Worm (Caenorhabditis elegans) whole organism, L3 larva: ENCODE data around the gene rps-4.

Experiments
- R02D3.7 ChIP-seq: fragments of 150-350 bp; optimal IDR thresholded peaks from 2 replicates; lab custom pipeline; 2014; ENCODE audit warnings: missing biosample characterization, missing genetic modification characterization
- ZK546.5 ChIP-seq: sonication (generic microtip); optimal IDR thresholded peaks from 2 replicates; lab custom pipeline; 2017; ENCODE audit warnings: missing biosample characterization, missing genetic modification characterization
- ama-1 ChIP-seq: fragments of 150-350 bp; optimal IDR thresholded peaks from 2 replicates; lab custom pipeline; 2018
- ceh-16 ChIP-seq: sonication (generic microtip); optimal IDR thresholded peaks from 2 replicates; lab custom pipeline; 2017; ENCODE audit warnings: missing biosample characterization, missing genetic modification characterization
- ceh-28 ChIP-seq: fragments of 150-350 bp; optimal IDR thresholded peaks from 2 replicates; lab custom pipeline; 2014; ENCODE audit warnings: missing biosample characterization, missing genetic modification reagents, missing genetic modification characterization
- ceh-82 ChIP-seq: fragments of 150-350 bp; optimal IDR thresholded peaks from 2 replicates; lab custom pipeline; 2014; ENCODE audit warnings: missing biosample characterization, missing genetic modification characterization
- ceh-9 ChIP-seq: sonication (generic microtip); optimal IDR thresholded peaks from 2 replicates; lab custom pipeline; 2018; ENCODE audit warnings: missing biosample characterization, missing genetic modification characterization
- daf-12 ChIP-seq: fragments of 150-350 bp; optimal IDR thresholded peaks from 2 replicates; lab custom pipeline; 2014; ENCODE audit warnings: missing biosample characterization, missing genetic modification reagents, missing genetic modification characterization
- egl-27 ChIP-seq: sonication (generic microtip); optimal IDR thresholded peaks from 4 replicates; lab custom pipeline; 2017; ENCODE audit warnings: missing biosample characterization, missing genetic modification reagents, missing genetic modification characterization
- egl-5 ChIP-seq: fragments of 150-350 bp; optimal IDR thresholded peaks from 2 replicates; lab custom pipeline; 2017; ENCODE audit warnings: missing biosample characterization, missing genetic modification reagents, missing genetic modification characterization, inconsistent platforms
- elt-2 ChIP-seq: sonication (generic microtip); optimal IDR thresholded peaks from 2 replicates; lab custom pipeline; 2016; ENCODE audit warnings: missing genetic modification reagents, mild to moderate bottlenecking, missing genetic modification characterization, missing compliant biosample characterization
- elt-3 ChIP-seq, 3 experiments: fragments of 150-350 bp in 1 of 3; sonication (generic microtip) in 2 of 3; optimal IDR thresholded peaks; 2 replicates in 2 of 3; 4 replicates in 1 of 3; lab custom pipeline; 2014 to 2017; ENCODE audit warnings: missing biosample characterization in 3 of 3, missing genetic modification characterization in 3 of 3
- eor-1 ChIP-seq, 2 experiments: fragments of 150-350 bp; optimal IDR thresholded peaks; 2 replicates each; lab custom pipeline; 2014 to 2018; ENCODE audit warnings: missing biosample characterization in 2 of 2, missing genetic modification characterization in 2 of 2
- fkh-10 ChIP-seq: sonication (generic microtip); optimal IDR thresholded peaks from 2 replicates; lab custom pipeline; 2017; ENCODE audit warnings: missing biosample characterization, missing genetic modification reagents, missing genetic modification characterization
- hmg-11 ChIP-seq: sonication (generic microtip); optimal IDR thresholded peaks from 2 replicates; lab custom pipeline; 2016; ENCODE audit warnings: missing genetic modification characterization, missing compliant biosample characterization
- jun-1 ChIP-seq: fragments of 150-350 bp; optimal IDR thresholded peaks from 2 replicates; lab custom pipeline; 2014; ENCODE audit warnings: missing biosample characterization, missing genetic modification reagents, missing genetic modification characterization
- lin-15B ChIP-seq: fragments of 150-350 bp; optimal IDR thresholded peaks from 2 replicates; lab custom pipeline; 2014; ENCODE audit warnings: missing biosample characterization, missing genetic modification characterization
- lin-39 ChIP-seq: fragments of 150-350 bp; optimal IDR thresholded peaks from 2 replicates; lab custom pipeline; 2018; ENCODE audit warnings: missing biosample characterization, missing genetic modification reagents, missing genetic modification characterization
- lsy-12 ChIP-seq: sonication (generic microtip); optimal IDR thresholded peaks from 2 replicates; lab custom pipeline; 2016; ENCODE audit warnings: mild to moderate bottlenecking, missing genetic modification characterization, missing compliant biosample characterization
- mdl-1 ChIP-seq: fragments of 150-350 bp; optimal IDR thresholded peaks from 2 replicates; lab custom pipeline; 2014; ENCODE audit warnings: missing biosample characterization, missing genetic modification characterization
- nfya-1 ChIP-seq: sonication (generic microtip); optimal IDR thresholded peaks from 2 replicates; lab custom pipeline; 2017; ENCODE audit warnings: missing genetic modification characterization, mild to moderate bottlenecking, missing compliant biosample characterization, antibody characterized with exemption, moderate library complexity; ENCODE audit not compliant: insufficient read depth
- nhr-12 ChIP-seq: fragments of 150-350 bp; optimal IDR thresholded peaks from 2 replicates; lab custom pipeline; 2014; ENCODE audit warnings: missing biosample characterization, missing genetic modification characterization
- nhr-23 ChIP-seq: fragments of 150-350 bp; optimal IDR thresholded peaks from 2 replicates; lab custom pipeline; 2014; ENCODE audit warnings: missing biosample characterization, missing genetic modification reagents, missing genetic modification characterization
- nhr-237 ChIP-seq: fragments of 150-350 bp; optimal IDR thresholded peaks from 2 replicates; lab custom pipeline; 2014; ENCODE audit warnings: missing biosample characterization, missing genetic modification characterization
- nhr-25 ChIP-seq: sonication (generic microtip); optimal IDR thresholded peaks from 2 replicates; lab custom pipeline; 2017; ENCODE audit warnings: missing biosample characterization, missing genetic modification characterization
- nhr-28 ChIP-seq: fragments of 150-350 bp; optimal IDR thresholded peaks from 2 replicates; lab custom pipeline; 2014; ENCODE audit warnings: missing biosample characterization, missing genetic modification characterization
- nhr-43 ChIP-seq: sonication (generic microtip); optimal IDR thresholded peaks from 2 replicates; lab custom pipeline; 2016; ENCODE audit warnings: mild to moderate bottlenecking, missing genetic modification characterization, missing compliant biosample characterization; ENCODE audit not compliant: poor library complexity, severe bottlenecking
- nhr-67 ChIP-seq: fragments of 150-350 bp; optimal IDR thresholded peaks from 2 replicates; lab custom pipeline; 2014; ENCODE audit warnings: missing biosample characterization, missing genetic modification characterization
- nhr-76 ChIP-seq: fragments of 150-350 bp; sonication (generic microtip); optimal IDR thresholded peaks from 5 replicates; lab custom pipeline; 2014; ENCODE audit warnings: missing biosample characterization, missing genetic modification characterization
- nhr-77 ChIP-seq: fragments of 150-350 bp; optimal IDR thresholded peaks from 2 replicates; lab custom pipeline; 2014; ENCODE audit warnings: missing biosample characterization, missing genetic modification characterization
- pha-4 ChIP-seq: fragments of 150-350 bp; optimal IDR thresholded peaks from 2 replicates; lab custom pipeline; 2014; ENCODE audit warnings: missing biosample characterization, missing genetic modification reagents, missing genetic modification characterization
- pqm-1 ChIP-seq: fragments of 150-350 bp; optimal IDR thresholded peaks from 2 replicates; lab custom pipeline; 2017; ENCODE audit warnings: missing biosample characterization, missing genetic modification characterization, inconsistent platforms
- sea-2 ChIP-seq: fragments of 150-350 bp; sonication (generic microtip); optimal IDR thresholded peaks from 4 replicates; lab custom pipeline; 2014; ENCODE audit warnings: missing biosample characterization, missing genetic modification reagents, missing genetic modification characterization
- skn-1 ChIP-seq: fragments of 150-350 bp; optimal IDR thresholded peaks from 2 replicates; lab custom pipeline; 2014; ENCODE audit warnings: missing biosample characterization, missing genetic modification characterization
- snpc-4 ChIP-seq: fragments of 150-350 bp; optimal IDR thresholded peaks from 2 replicates; lab custom pipeline; 2014; ENCODE audit warnings: missing biosample characterization, missing genetic modification characterization
- tbx-2 ChIP-seq: sonication (generic microtip); optimal IDR thresholded peaks from 2 replicates; lab custom pipeline; 2016; ENCODE audit warnings: mild to moderate bottlenecking, missing genetic modification characterization, missing compliant biosample characterization
- unc-39 ChIP-seq: sonication (generic microtip); optimal IDR thresholded peaks from 4 replicates; lab custom pipeline; 2017; ENCODE audit warnings: missing biosample characterization, missing genetic modification characterization
- unc-62 ChIP-seq: fragments of 150-350 bp; sonication (generic microtip); optimal IDR thresholded peaks from 4 replicates; lab custom pipeline; 2014; ENCODE audit warnings: missing biosample characterization, missing genetic modification reagents, missing genetic modification characterization
- ztf-11 ChIP-seq: fragments of 150-350 bp; optimal IDR thresholded peaks from 2 replicates; lab custom pipeline; 2014; ENCODE audit warnings: missing biosample characterization, missing genetic modification characterization
- ztf-4 ChIP-seq: fragments of 150-350 bp; optimal IDR thresholded peaks from 2 replicates; lab custom pipeline; 2014; ENCODE audit warnings: missing biosample characterization, missing genetic modification characterization

rps-4 gene

DNA sequence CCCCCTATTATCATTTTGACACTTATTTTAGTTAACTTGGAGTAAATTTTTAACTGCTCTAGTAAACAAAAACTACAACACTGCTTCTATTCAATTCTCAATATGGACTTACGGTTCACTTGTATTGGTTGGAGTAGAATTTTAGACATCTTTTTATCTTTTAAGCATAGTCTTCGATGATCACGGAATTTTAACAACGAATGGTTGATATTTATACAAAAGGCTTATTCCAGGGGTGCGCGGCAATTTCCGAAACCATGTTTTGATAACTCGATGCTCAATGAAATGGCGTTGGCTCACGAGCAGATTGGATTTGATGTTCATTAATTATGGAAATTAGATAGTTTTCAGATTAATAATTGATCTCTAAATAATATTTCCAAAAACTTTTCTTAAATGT is 41.1 kb downstream of the rps-4 start:
- TF ChIP-seq hmg-11 (tag; lab: Kevin White, UChicago): no peak
- TF ChIP-seq ceh-28 (tag; lab: Kevin White, UChicago): no peak
- no peak for TF ChIP-seq snpc-4
- TF ChIP-seq elt-3 (tag; optimal IDR thresholded peaks at IDR 0.05; lab: Kevin White, UChicago): no peak
- TF ChIP-seq jun-1 (tag; lab: Kevin White, UChicago): no peak
- no peak for TF ChIP-seq sea-2
- TF ChIP-seq egl-5: no peak
- no peak for TF ChIP-seq unc-62 (GFP tag; lab: Kevin White, UChicago)
- TF ChIP-seq eor-1 (tag; optimal IDR thresholded peaks at IDR 0.05; lab: Kevin White, UChicago): no peak
- no peak for TF ChIP-seq ama-1 (lab: Kevin White, UChicago)
- TF ChIP-seq nhr-76 (tag; lab: Kevin White, UChicago): no peak
- no peak for TF ChIP-seq R02D3.7 (tag; lab: Kevin White, UChicago)

ce11 chrIV:7039476-7040261 is 44.8 kb downstream of the rps-4 start, which contains the start of the genes cogc-2 and klp-18:
Gene cogc-2, minus strand, starts transcription at chrIV:7039580.
Gene klp-18, plus strand, starts transcription at chrIV:7040211.
- TF ChIP-seq lin-39: peak; percentile 32
- TF ChIP-seq ztf-11 (tag; lab: Kevin White, UChicago): no peak
- TF ChIP-seq skn-1: peak; percentile 87
- TF ChIP-seq elt-2 (tag; lab: Kevin White, UChicago): peak; percentile 47
- TF ChIP-seq nhr-25 (tag; lab: Kevin White, UChicago): peak; percentile 80
- peak; percentile 39 for TF ChIP-seq ceh-28 (tag; lab: Kevin White, UChicago)
- peak; percentile 27 for TF ChIP-seq jun-1 (tag; lab: Kevin White, UChicago)
- TF ChIP-seq pqm-1 (tag; lab: Kevin White, UChicago): peak; percentile 36
- peak; percentile 58 for TF ChIP-seq R02D3.7 (tag; lab: Kevin White, UChicago)
- no peak for TF ChIP-seq eor-1 (tag; optimal IDR thresholded peaks at IDR 0.05; lab: Kevin White, UChicago)
- peak; percentile 79 for TF ChIP-seq egl-5
- TF ChIP-seq nhr-67 (tag; lab: Kevin White, UChicago): no peak
- peak; percentile 83 for TF ChIP-seq snpc-4
- peak; percentile 68 for TF ChIP-seq lsy-12 (tag; lab: Kevin White, UChicago)
- peak; percentile 88 for TF ChIP-seq nfya-1 (tag; lab: Kevin White, UChicago)
- peak; percentile 38 for TF ChIP-seq fkh-10 (GFP tag; lab: Kevin White, UChicago)
- peak; percentile 91 for TF ChIP-seq hmg-11 (tag; lab: Kevin White, UChicago)
- TF ChIP-seq nhr-23 (tag; lab: Kevin White, UChicago): peak; percentile 85
- TF ChIP-seq pha-4 (tag; lab: Kevin White, UChicago): peak; percentile 93
- no peak for TF ChIP-seq unc-39 (tag; lab: Kevin White, UChicago)
- TF ChIP-seq tbx-2 (tag; lab: Kevin White, UChicago): peak; percentile 30
- peak; percentile 79 for TF ChIP-seq nhr-43
- peak; percentile 89 for TF ChIP-seq lin-15B (tag; lab: Kevin White, UChicago)
- no peak for TF ChIP-seq nhr-237 (tag; lab: Kevin White, UChicago)
- TF ChIP-seq ztf-4 (tag; lab: Kevin White, UChicago): no peak
- peak; percentile 30 for TF ChIP-seq ceh-82

- TF ChIP-seq nhr-43 (no peak), egl-27 (tag; lab: Kevin White, UChicago) (no peak), nhr-77 (tag; lab: Kevin White, UChicago) (no peak), ceh-82 (no peak), nhr-12 (tag; lab: Kevin White, UChicago) (no peak), daf-12 (no peak), ceh-16 (no peak), R02D3.7 (tag; lab: Kevin White, UChicago) (no peak), ceh-9 (tag; lab: Kevin White, UChicago) (no peak), ZK546.5 (tag; lab: Kevin White, UChicago) (no peak), mdl-1 (no peak), nfya-1 (tag; lab: Kevin White, UChicago) (no peak), hmg-11 (tag; lab: Kevin White, UChicago) (no peak), nhr-28 (tag; lab: Kevin White, UChicago) (no peak), pqm-1 (tag; lab: Kevin White, UChicago) (no peak)
Observed at ce11 chrIV:7036790-7037189, 47.7 kb downstream of the rps-4 start, which contains the start of gene ufl-1. Gene ufl-1, minus strand, starts transcription at chrIV:7036859.
